Worm (Caenorhabditis elegans): ENCODE data around the gene F09E5.16.

The F09E5.16 gene

DNA sequence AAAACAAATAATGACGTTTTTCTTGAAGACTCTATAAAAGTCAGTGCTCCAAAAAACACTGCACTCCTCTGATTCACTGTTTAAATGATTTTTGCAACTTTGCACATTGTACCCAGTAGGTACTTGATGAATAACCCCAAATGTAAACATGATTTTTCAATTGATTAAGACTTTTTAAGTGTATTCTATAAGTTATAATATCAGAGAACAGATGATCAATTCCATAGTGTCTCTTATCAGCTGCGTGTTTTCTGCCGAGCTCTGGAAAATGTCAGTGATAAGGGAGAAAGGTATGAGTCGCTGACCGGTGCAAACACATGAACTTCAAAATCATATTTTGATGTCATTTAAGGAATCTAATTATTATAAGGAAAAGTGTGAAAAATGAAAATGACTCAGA is 41.8 kb downstream of the F09E5.16 start:
- TF ChIP-seq nhr-12 (tag; optimal IDR thresholded peaks at IDR 0.05) (no peak), mls-2 (tag; optimal IDR thresholded peaks at IDR 0.05) (no peak), mep-1 (tag; optimal IDR thresholded peaks at IDR 0.05) (no peak), elt-3 (tag; optimal IDR thresholded peaks at IDR 0.05) (no peak), M03D4.4 (tag; optimal IDR thresholded peaks at IDR 0.05) (no peak), unc-62 (GFP tag; optimal IDR thresholded peaks at IDR 0.05) (no peak), nhr-76 (tag; optimal IDR thresholded peaks at IDR 0.05) (no peak), sptf-1 (tag; optimal IDR thresholded peaks at IDR 0.05) (no peak)

DNA sequence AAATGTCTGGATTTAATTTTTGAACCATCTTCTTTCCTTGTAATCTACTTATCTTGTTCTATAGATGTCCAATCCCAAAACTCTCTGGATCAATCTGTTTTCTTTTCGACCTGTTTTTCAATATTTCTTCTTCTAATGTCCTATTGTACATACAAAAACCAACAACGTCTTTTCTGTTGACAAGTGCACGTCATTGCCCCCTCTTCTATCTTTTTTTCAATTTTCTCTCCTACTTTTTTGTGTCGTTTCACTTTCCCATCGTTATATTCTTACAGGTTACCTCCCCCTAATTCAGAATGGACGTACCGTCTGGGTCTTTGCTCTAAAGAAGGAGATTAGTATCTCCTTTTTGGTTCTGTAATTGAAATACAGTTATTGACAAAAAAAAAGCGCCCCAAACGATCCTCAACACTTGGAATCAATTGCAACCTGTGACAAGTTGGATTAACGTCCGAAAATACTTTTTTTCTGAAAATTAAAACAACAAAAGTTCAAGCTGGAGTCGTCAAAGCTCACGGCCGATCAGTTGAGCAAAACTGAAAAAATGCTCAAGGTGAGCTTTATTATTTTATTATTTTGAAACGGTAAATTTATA is 42.7 kb downstream of the F09E5.16 start, which contains the start of gene vhp-1:
TSS of gene vhp-1 (plus strand) at position 545 of the 595 bp plus-strand sequence.
- TF ChIP-seq lin-13 (tag; optimal IDR thresholded peaks at IDR 0.05) (no peak), nhr-237 (tag; optimal IDR thresholded peaks at IDR 0.05) (no peak), ceh-83 (GFP tag; optimal IDR thresholded peaks at IDR 0.05) (no peak), ces-1 (GFP tag; optimal IDR thresholded peaks at IDR 0.05) (no peak), unc-39 (tag; optimal IDR thresholded peaks at IDR 0.05) (no peak), drap-1 (GFP tag; optimal IDR thresholded peaks at IDR 0.05) (no peak), ztf-11 (tag; optimal IDR thresholded peaks at IDR 0.05) (no peak), hlh-1 (tag; optimal IDR thresholded peaks at IDR 0.05) (no peak), lsy-2 (tag; optimal IDR thresholded peaks at IDR 0.05) (no peak), unc-62 (GFP tag; optimal IDR thresholded peaks at IDR 0.05) (no peak), snpc-4 (tag; optimal IDR thresholded peaks at IDR 0.05) (no peak), zip-8 (tag; optimal IDR thresholded peaks at IDR 0.05) (no peak), ceh-39 (tag; optimal IDR thresholded peaks at IDR 0.05) (no peak), pha-4 (tag; optimal IDR thresholded peaks at IDR 0.05) (no peak), flh-1 (GFP tag; optimal IDR thresholded peaks at IDR 0.05) (no peak), mab-5 (tag; optimal IDR thresholded peaks at IDR 0.05) (no peak), mep-1 (tag; optimal IDR thresholded peaks at IDR 0.05) (no peak), nhr-2 (tag; optimal IDR thresholded peaks at IDR 0.05) (no peak)

DNA sequence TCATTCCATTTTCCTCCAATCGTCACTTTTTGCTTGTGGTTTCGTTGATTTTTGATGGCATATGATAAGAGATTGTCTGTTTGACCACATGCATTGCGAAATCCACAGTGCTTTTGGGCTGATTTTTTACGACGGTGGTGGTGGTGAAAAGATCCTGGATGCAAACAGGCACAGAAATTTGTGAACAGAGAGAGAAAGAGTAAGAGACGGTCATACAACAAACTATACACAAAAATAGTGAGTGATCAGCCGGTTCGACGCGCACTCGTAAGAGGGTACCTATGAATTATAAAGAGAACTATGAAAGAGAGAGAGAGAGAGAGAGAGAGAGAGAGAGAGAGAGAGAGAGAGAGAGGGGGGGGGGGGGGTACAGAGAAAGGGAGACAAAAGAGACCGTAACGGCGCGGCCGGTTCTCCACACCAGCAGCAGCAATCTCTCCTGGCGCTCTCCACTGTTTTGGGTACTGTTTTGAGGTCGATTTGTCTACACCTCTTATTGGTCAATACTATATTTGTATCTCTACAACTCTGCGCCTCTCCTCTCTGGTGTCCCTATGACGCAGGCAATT is 43.7 kb downstream of the F09E5.16 start:
- TF ChIP-seq lsy-2 (tag; optimal IDR thresholded peaks at IDR 0.05) (no peak), elt-1 (tag; optimal IDR thresholded peaks at IDR 0.05; ENCODE audit: borderline replicate concordance, insufficient read depth) (no peak), nhr-28 (tag; optimal IDR thresholded peaks at IDR 0.05) (no peak), bed-3 (GFP tag; optimal IDR thresholded peaks at IDR 0.05) (no peak), mab-5 (tag; optimal IDR thresholded peaks at IDR 0.05) (no peak), ceh-43 (GFP tag; optimal IDR thresholded peaks at IDR 0.05) (peak; percentile 16), zip-8 (tag; optimal IDR thresholded peaks at IDR 0.05) (no peak), lin-32 (GFP tag; optimal IDR thresholded peaks at IDR 0.05) (no peak), sptf-1 (tag; optimal IDR thresholded peaks at IDR 0.05) (peak; percentile 10), nhr-76 (tag; optimal IDR thresholded peaks at IDR 0.05) (no peak), nhr-2 (tag; optimal IDR thresholded peaks at IDR 0.05) (no peak), mls-2 (tag; optimal IDR thresholded peaks at IDR 0.05) (peak; percentile 61), unc-62 (GFP tag; optimal IDR thresholded peaks at IDR 0.05) (no peak), drap-1 (GFP tag; optimal IDR thresholded peaks at IDR 0.05) (peak; percentile 51), elt-3 (tag; optimal IDR thresholded peaks at IDR 0.05) (peak; percentile 70), flh-1 (GFP tag; optimal IDR thresholded peaks at IDR 0.05) (no peak), snpc-4 (tag; optimal IDR thresholded peaks at IDR 0.05) (no peak), sem-2 (GFP tag; optimal IDR thresholded peaks at IDR 0.05) (no peak), blmp-1 (tag; optimal IDR thresholded peaks at IDR 0.05) (no peak), mep-1 (tag; optimal IDR thresholded peaks at IDR 0.05) (no peak), tbx-8 (GFP tag; optimal IDR thresholded peaks at IDR 0.05) (no peak), unc-120 (tag; optimal IDR thresholded peaks at IDR 0.05; ENCODE audit: poor library complexity, severe bottlenecking) (no peak), lin-13 (tag; optimal IDR thresholded peaks at IDR 0.05) (no peak), M03D4.4 (tag; optimal IDR thresholded peaks at IDR 0.05) (no peak), nhr-237 (tag; optimal IDR thresholded peaks at IDR 0.05) (peak; percentile 27), cnd-1 (tag; optimal IDR thresholded peaks at IDR 0.05) (no peak), ztf-11 (tag; optimal IDR thresholded peaks at IDR 0.05) (no peak), nhr-12 (tag; optimal IDR thresholded peaks at IDR 0.05) (no peak), ces-1 (GFP tag; optimal IDR thresholded peaks at IDR 0.05) (no peak), unc-39 (tag; optimal IDR thresholded peaks at IDR 0.05) (no peak), pha-4 (tag; optimal IDR thresholded peaks at IDR 0.05) (peak; percentile 23), ceh-83 (GFP tag; optimal IDR thresholded peaks at IDR 0.05) (no peak), ceh-39 (tag; optimal IDR thresholded peaks at IDR 0.05) (no peak), hlh-1 (tag; optimal IDR thresholded peaks at IDR 0.05) (no peak), ham-2 (GFP tag; optimal IDR thresholded peaks at IDR 0.05) (peak; percentile 11)
